Worm (Caenorhabditis elegans): ENCODE data around the gene F46C8.3.

ce11 chrX:7575939-7576338 lies 50.6 kb downstream of the F46C8.3 start:
- TF ChIP-seq ztf-29 (GFP tag; IDR thresholded peaks at IDR 0.05) (no peak), T22C8.4 (GFP tag; IDR thresholded peaks at IDR 0.05) (no peak), flt-1 (GFP tag; IDR thresholded peaks at IDR 0.05) (no peak), klf-2 (GFP tag; conservative IDR thresholded peaks at IDR 0.05) (no peak), ztf-23 (GFP tag; IDR thresholded peaks at IDR 0.05) (no peak), med-1 (GFP tag; optimal IDR thresholded peaks at IDR 0.05; ENCODE audit: insufficient read depth) (no peak), tab-1 (GFP tag; IDR thresholded peaks at IDR 0.05) (no peak), cog-1 (tag; optimal IDR thresholded peaks at IDR 0.05) (no peak)

Data from whole organism, midembryonic.